Worm (Caenorhabditis elegans): ENCODE data around the gene srxa-2.

The srxa-2 gene

ce11 chrIV:9445407-9445806, 22.2 kb downstream of the srxa-2 start, which contains the start of gene hsp-12.3:
Gene hsp-12.3 (minus strand): TSS chrIV:9445507.
- TF ChIP-seq nhr-129 (tag; optimal IDR thresholded peaks at IDR 0.05) (no peak), unc-39 (tag; optimal IDR thresholded peaks at IDR 0.05) (no peak), nhr-77 (tag; optimal IDR thresholded peaks at IDR 0.05) (no peak), ama-1 (optimal IDR thresholded peaks at IDR 0.05) (no peak), nhr-21 (tag; optimal IDR thresholded peaks at IDR 0.05) (no peak), nhr-237 (tag; optimal IDR thresholded peaks at IDR 0.05) (no peak), unc-55 (GFP tag; optimal IDR thresholded peaks at IDR 0.05) (no peak), ceh-82 (tag; optimal IDR thresholded peaks at IDR 0.05) (no peak), nhr-10 (tag; optimal IDR thresholded peaks at IDR 0.05) (no peak), ztf-1 (GFP tag; conservative IDR thresholded peaks at IDR 0.05) (no peak), mab-5 (tag; optimal IDR thresholded peaks at IDR 0.05) (no peak), snpc-4 (tag; optimal IDR thresholded peaks at IDR 0.05) (no peak), nhr-6 (tag; optimal IDR thresholded peaks at IDR 0.05) (no peak), nhr-23 (tag; optimal IDR thresholded peaks at IDR 0.05) (no peak), ztf-11 (tag; optimal IDR thresholded peaks at IDR 0.05) (no peak)

ce11 chrIV:9447209-9447608, 24.0 kb downstream of the srxa-2 start, which contains the start of gene hsp-12.6:
Gene hsp-12.6 (minus strand): TSS chrIV:9447228.
- TF ChIP-seq nhr-11 (tag; optimal IDR thresholded peaks at IDR 0.05) (no peak), ceh-82 (tag; optimal IDR thresholded peaks at IDR 0.05) (no peak), blmp-1 (tag; optimal IDR thresholded peaks at IDR 0.05; ENCODE audit: insufficient read depth) (no peak), sem-4 (tag; optimal IDR thresholded peaks at IDR 0.05) (no peak), elt-1 (tag; optimal IDR thresholded peaks at IDR 0.05) (no peak), nhr-237 (tag; optimal IDR thresholded peaks at IDR 0.05) (no peak), unc-39 (tag; optimal IDR thresholded peaks at IDR 0.05) (no peak), nhr-10 (tag; optimal IDR thresholded peaks at IDR 0.05) (no peak), egl-27 (tag; optimal IDR thresholded peaks at IDR 0.05) (no peak), gmeb-1 (tag; optimal IDR thresholded peaks at IDR 0.05) (no peak), alr-1 (tag; optimal IDR thresholded peaks at IDR 0.05) (no peak), nhr-129 (tag; optimal IDR thresholded peaks at IDR 0.05) (peak; percentile 60), C34F6.9 (tag; optimal IDR thresholded peaks at IDR 0.05) (peak; percentile 9), dmd-4 (tag; optimal IDR thresholded peaks at IDR 0.05) (no peak), fos-1 (tag; optimal IDR thresholded peaks at IDR 0.05) (no peak), ZK546.5 (tag; optimal IDR thresholded peaks at IDR 0.05) (no peak), mab-5 (tag; optimal IDR thresholded peaks at IDR 0.05) (no peak), aly-2 (tag; optimal IDR thresholded peaks at IDR 0.05) (no peak), nhr-77 (tag; optimal IDR thresholded peaks at IDR 0.05) (no peak), ztf-1 (GFP tag; conservative IDR thresholded peaks at IDR 0.05) (no peak), lin-11 (tag; optimal IDR thresholded peaks at IDR 0.05) (no peak), Y55F3AM.14 (GFP tag; optimal IDR thresholded peaks at IDR 0.05) (no peak), nhr-6 (tag; optimal IDR thresholded peaks at IDR 0.05) (no peak), nhr-12 (tag; optimal IDR thresholded peaks at IDR 0.05) (no peak), ceh-16 (tag; optimal IDR thresholded peaks at IDR 0.05) (no peak), sma-3 (GFP tag; optimal IDR thresholded peaks at IDR 0.05) (no peak), ama-1 (optimal IDR thresholded peaks at IDR 0.05) (no peak), unc-62 (GFP tag; optimal IDR thresholded peaks at IDR 0.05) (no peak), zag-1 (tag; optimal IDR thresholded peaks at IDR 0.05) (no peak), sma-9 (GFP tag; optimal IDR thresholded peaks at IDR 0.05) (peak; percentile 69), sma-9 (tag; optimal IDR thresholded peaks at IDR 0.05) (no peak), F13H6.1 (tag; optimal IDR thresholded peaks at IDR 0.05) (peak; percentile 47), skn-1 (tag; optimal IDR thresholded peaks at IDR 0.05) (no peak), lin-39 (tag; optimal IDR thresholded peaks at IDR 0.05) (no peak), unc-55 (GFP tag; optimal IDR thresholded peaks at IDR 0.05) (no peak), snpc-4 (tag; optimal IDR thresholded peaks at IDR 0.05) (peak; percentile 32), lin-13 (GFP tag; optimal IDR thresholded peaks at IDR 0.05) (no peak), mdl-1 (tag; optimal IDR thresholded peaks at IDR 0.05) (no peak), nhr-23 (tag; optimal IDR thresholded peaks at IDR 0.05) (no peak), mbf-1 (tag; optimal IDR thresholded peaks at IDR 0.05) (no peak), elt-3 (tag; optimal IDR thresholded peaks at IDR 0.05) (no peak), peb-1 (tag; optimal IDR thresholded peaks at IDR 0.05) (no peak), R02D3.7 (tag; optimal IDR thresholded peaks at IDR 0.05) (no peak), nhr-21 (tag; optimal IDR thresholded peaks at IDR 0.05) (no peak), crh-2 (tag; optimal IDR thresholded peaks at IDR 0.05) (no peak), ztf-4 (tag; optimal IDR thresholded peaks at IDR 0.05) (no peak), ztf-11 (tag; optimal IDR thresholded peaks at IDR 0.05) (no peak), nhr-25 (tag; optimal IDR thresholded peaks at IDR 0.05) (no peak), lsy-2 (tag; optimal IDR thresholded peaks at IDR 0.05) (peak in 1 of 2 experiments; percentile 33)
